Worm (Caenorhabditis elegans) whole organism, L2 larva: ENCODE results near the gene ZK856.5.

Experiments used
- C34F6.9 ChIP-seq: fragments of 150-350 bp; optimal IDR thresholded peaks from 2 replicates; lab custom pipeline; 2014; ENCODE audit warnings: missing biosample characterization, missing genetic modification characterization
- F13H6.1 ChIP-seq: sonication (generic microtip); optimal IDR thresholded peaks from 2 replicates; lab custom pipeline; 2016; ENCODE audit warnings: missing genetic modification characterization, missing compliant biosample characterization
- R02D3.7 ChIP-seq: fragments of 150-350 bp; optimal IDR thresholded peaks from 2 replicates; lab custom pipeline; 2014; ENCODE audit warnings: missing biosample characterization, missing genetic modification characterization
- Y55F3AM.14 ChIP-seq: fragments of 200-800 bp; sonication (Bioruptor generic); optimal IDR thresholded peaks from 2 replicates; lab custom pipeline; 2018; ENCODE audit warnings: mild to moderate bottlenecking, missing genetic modification characterization, missing compliant biosample characterization
- ZK546.5 ChIP-seq: sonication (generic microtip); optimal IDR thresholded peaks from 2 replicates; lab custom pipeline; 2017; ENCODE audit warnings: missing biosample characterization, missing genetic modification characterization
- alr-1 ChIP-seq: fragments of 150-350 bp; optimal IDR thresholded peaks from 2 replicates; lab custom pipeline; 2014; ENCODE audit warnings: missing biosample characterization, missing genetic modification characterization
- aly-2 ChIP-seq: fragments of 150-350 bp; optimal IDR thresholded peaks from 2 replicates; lab custom pipeline; 2014; ENCODE audit warnings: missing biosample characterization, missing genetic modification characterization
- ama-1 ChIP-seq: fragments of 150-350 bp; optimal IDR thresholded peaks from 2 replicates; lab custom pipeline; 2018; ENCODE audit warnings: inconsistent platforms
- blmp-1 ChIP-seq: sonication (generic microtip); optimal IDR thresholded peaks from 2 replicates; lab custom pipeline; 2017; ENCODE audit warnings: missing genetic modification characterization, mild to moderate bottlenecking, missing compliant biosample characterization, antibody characterized with exemption, moderate library complexity; ENCODE audit not compliant: insufficient read depth
- ceh-16 ChIP-seq: fragments of 150-350 bp; optimal IDR thresholded peaks from 2 replicates; lab custom pipeline; 2014; ENCODE audit warnings: missing biosample characterization, missing genetic modification characterization
- crh-2 ChIP-seq: sonication (generic microtip); optimal IDR thresholded peaks from 2 replicates; lab custom pipeline; 2017; ENCODE audit warnings: missing biosample characterization, missing genetic modification characterization
- egl-27 ChIP-seq: sonication (generic microtip); optimal IDR thresholded peaks from 3 replicates; lab custom pipeline; 2017; ENCODE audit warnings: missing biosample characterization, missing genetic modification reagents, missing genetic modification characterization
- elt-1 ChIP-seq: fragments of 150-350 bp; optimal IDR thresholded peaks from 2 replicates; lab custom pipeline; 2014; ENCODE audit warnings: missing biosample characterization, missing genetic modification characterization
- fos-1 ChIP-seq: fragments of 150-350 bp; optimal IDR thresholded peaks from 2 replicates; lab custom pipeline; 2014; ENCODE audit warnings: missing biosample characterization, missing genetic modification characterization
- gmeb-1 ChIP-seq: fragments of 150-350 bp; optimal IDR thresholded peaks from 2 replicates; lab custom pipeline; 2014; ENCODE audit warnings: missing biosample characterization, missing genetic modification characterization
- lin-11 ChIP-seq: fragments of 150-350 bp; sonication (generic microtip); optimal IDR thresholded peaks from 2 replicates; lab custom pipeline; 2014; ENCODE audit warnings: missing biosample characterization, missing genetic modification characterization, inconsistent platforms, mixed read lengths
- lin-13 ChIP-seq: fragments of 150-350 bp; optimal IDR thresholded peaks from 2 replicates; lab custom pipeline; 2014; ENCODE audit warnings: missing biosample characterization, missing genetic modification reagents, missing genetic modification characterization
- lin-39 ChIP-seq: fragments of 150-350 bp; optimal IDR thresholded peaks from 2 replicates; lab custom pipeline; 2014; ENCODE audit warnings: missing biosample characterization, missing genetic modification reagents, missing genetic modification characterization
- lsy-2 ChIP-seq, 2 experiments: fragments of 150-350 bp in 1 of 2; sonication (generic microtip) in 1 of 2; optimal IDR thresholded peaks; 2 replicates each; lab custom pipeline; 2014 to 2017; ENCODE audit warnings: missing biosample characterization in 2 of 2, missing genetic modification characterization in 2 of 2
- mab-5 ChIP-seq: fragments of 150-350 bp; optimal IDR thresholded peaks from 2 replicates; lab custom pipeline; 2014; ENCODE audit warnings: missing biosample characterization, missing genetic modification characterization
- mbf-1 ChIP-seq: sonication (generic microtip); optimal IDR thresholded peaks from 2 replicates; lab custom pipeline; 2017; ENCODE audit warnings: missing biosample characterization, missing genetic modification characterization
- mdl-1 ChIP-seq, 2 experiments: fragments of 150-350 bp in 1 of 2; sonication (generic microtip) in 1 of 2; optimal IDR thresholded peaks; 2 replicates each; lab custom pipeline; 2017; ENCODE audit warnings: missing biosample characterization in 2 of 2, missing genetic modification characterization in 2 of 2
- nhr-11 ChIP-seq: fragments of 150-350 bp; optimal IDR thresholded peaks from 2 replicates; lab custom pipeline; 2014; ENCODE audit warnings: missing biosample characterization, missing genetic modification characterization
- nhr-12 ChIP-seq: fragments of 150-350 bp; optimal IDR thresholded peaks from 2 replicates; lab custom pipeline; 2014; ENCODE audit warnings: missing biosample characterization, missing genetic modification characterization
- nhr-129 ChIP-seq: fragments of 150-350 bp; optimal IDR thresholded peaks from 2 replicates; lab custom pipeline; 2014; ENCODE audit warnings: missing biosample characterization, missing genetic modification characterization
- nhr-21 ChIP-seq: fragments of 150-350 bp; optimal IDR thresholded peaks from 2 replicates; lab custom pipeline; 2014; ENCODE audit warnings: missing biosample characterization, missing genetic modification characterization
- nhr-23 ChIP-seq: fragments of 150-350 bp; optimal IDR thresholded peaks from 2 replicates; lab custom pipeline; 2014; ENCODE audit warnings: missing biosample characterization, missing genetic modification reagents, missing genetic modification characterization
- nhr-25 ChIP-seq: fragments of 150-350 bp; sonication (generic microtip); optimal IDR thresholded peaks from 3 replicates; lab custom pipeline; 2014; ENCODE audit warnings: missing biosample characterization, missing genetic modification characterization
- nhr-6 ChIP-seq: fragments of 150-350 bp; optimal IDR thresholded peaks from 2 replicates; lab custom pipeline; 2014; ENCODE audit warnings: missing biosample characterization, missing genetic modification characterization
- nhr-77 ChIP-seq: fragments of 150-350 bp; optimal IDR thresholded peaks from 2 replicates; lab custom pipeline; 2014; ENCODE audit warnings: missing biosample characterization, missing genetic modification characterization
- peb-1 ChIP-seq: fragments of 150-350 bp; optimal IDR thresholded peaks from 2 replicates; lab custom pipeline; 2014; ENCODE audit warnings: missing biosample characterization, missing genetic modification characterization
- sem-4 ChIP-seq: fragments of 150-350 bp; optimal IDR thresholded peaks from 2 replicates; lab custom pipeline; 2014; ENCODE audit warnings: missing biosample characterization, missing genetic modification reagents, missing genetic modification characterization
- sma-3 ChIP-seq: sonication (generic microtip); optimal IDR thresholded peaks from 2 replicates; lab custom pipeline; 2016; ENCODE audit warnings: missing genetic modification reagents, missing genetic modification characterization, missing compliant biosample characterization
- sma-9 ChIP-seq, 2 experiments: fragments of 150-350 bp in 1 of 2; sonication (generic microtip) in 1 of 2; optimal IDR thresholded peaks; 2 replicates each; lab custom pipeline; 2014 to 2016; ENCODE audit warnings: missing genetic modification characterization in 2 of 2, mild to moderate bottlenecking in 1 of 2, missing biosample characterization in 1 of 2, missing compliant biosample characterization in 1 of 2, missing genetic modification reagents in 1 of 2, moderate library complexity in 1 of 2
- snpc-4 ChIP-seq: fragments of 150-350 bp; optimal IDR thresholded peaks from 2 replicates; lab custom pipeline; 2014; ENCODE audit warnings: missing biosample characterization, missing genetic modification characterization
- unc-39 ChIP-seq: fragments of 150-350 bp; optimal IDR thresholded peaks from 2 replicates; lab custom pipeline; 2014; ENCODE audit warnings: missing biosample characterization, missing genetic modification characterization
- unc-55 ChIP-seq: fragments of 150-350 bp; sonication (generic microtip); optimal IDR thresholded peaks from 3 replicates; lab custom pipeline; 2014; ENCODE audit warnings: missing biosample characterization, missing genetic modification reagents, missing genetic modification characterization
- unc-62 ChIP-seq: fragments of 150-350 bp; optimal IDR thresholded peaks from 2 replicates; lab custom pipeline; 2014; ENCODE audit warnings: missing biosample characterization, missing genetic modification reagents, missing genetic modification characterization
- zag-1 ChIP-seq: fragments of 150-350 bp; optimal IDR thresholded peaks from 2 replicates; lab custom pipeline; 2014; ENCODE audit warnings: missing biosample characterization, missing genetic modification characterization
- ztf-11 ChIP-seq: sonication (generic microtip); optimal IDR thresholded peaks from 2 replicates; lab custom pipeline; 2017; ENCODE audit warnings: missing biosample characterization, missing genetic modification characterization
- ztf-4 ChIP-seq: fragments of 150-350 bp; optimal IDR thresholded peaks from 2 replicates; lab custom pipeline; 2014; ENCODE audit warnings: missing biosample characterization, missing genetic modification characterization

Gene ZK856.5

DNA sequence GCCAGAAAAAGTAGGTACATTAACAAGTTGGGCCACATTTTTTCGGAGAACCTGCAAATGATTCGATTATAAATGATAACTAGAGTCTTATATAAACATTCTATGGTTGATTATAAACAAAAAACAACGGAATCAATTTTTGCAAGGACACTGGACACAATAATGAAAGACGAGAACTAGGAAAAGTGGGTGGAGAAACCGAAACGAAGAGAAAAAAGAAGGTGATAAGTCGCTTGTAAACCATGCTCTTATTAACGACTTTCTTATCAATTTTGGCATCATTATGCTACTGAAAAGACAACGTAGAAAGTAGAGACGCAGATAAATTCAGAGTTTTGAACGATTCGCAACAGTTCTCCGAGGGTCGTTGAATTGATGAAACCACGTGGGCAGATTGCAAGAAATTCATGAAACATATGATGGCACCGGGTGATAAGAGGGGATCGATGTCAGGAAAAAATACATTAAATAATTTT, at the start of gene ZK856.5:
Gene ZK856.5, minus strand, starts transcription at position 51 of the 476 bp plus-strand sequence.
- peak; percentile 61 for TF ChIP-seq crh-2
- no peak for TF ChIP-seq ama-1
- TF ChIP-seq nhr-25 (tag; lab: Kevin White, UChicago) = no peak
- TF ChIP-seq sma-9 (GFP tag; optimal IDR thresholded peaks at IDR 0.05; lab: Kevin White, UChicago) = peak; percentile 68
- TF ChIP-seq sma-9 (tag; optimal IDR thresholded peaks at IDR 0.05; lab: Kevin White, UChicago) = no peak
- TF ChIP-seq mab-5 (tag; lab: Kevin White, UChicago) = no peak
- peak in 1 of 2 experiments; percentile 36 for TF ChIP-seq mdl-1 (tag; optimal IDR thresholded peaks at IDR 0.05; lab: Kevin White, UChicago)
- TF ChIP-seq fos-1 (tag; lab: Kevin White, UChicago) = peak; percentile 71
- TF ChIP-seq nhr-12 (tag; lab: Kevin White, UChicago) = no peak

DNA sequence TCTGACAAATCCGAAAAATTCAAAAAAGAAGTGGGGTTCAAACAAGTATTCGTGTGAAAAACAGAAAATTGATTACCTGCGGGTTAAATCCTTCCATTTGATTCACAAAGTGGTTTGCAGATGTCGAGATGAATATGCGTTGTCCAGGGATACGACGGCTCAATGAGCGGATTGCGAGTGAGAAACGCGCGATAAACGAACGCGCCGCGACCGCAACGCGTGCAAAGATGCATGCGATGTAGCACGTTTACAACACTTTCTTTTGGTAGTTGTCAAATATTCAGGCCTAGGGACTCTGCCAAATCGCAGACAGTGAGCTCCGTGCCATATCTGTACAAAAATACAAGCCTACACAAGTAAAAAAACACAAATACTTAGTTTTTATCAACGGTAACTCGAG, 48.7 kb upstream of the ZK856.5 start, which contains the start of gene fubl-1:
Gene fubl-1, minus strand, starts transcription at position 202 of the 400 bp plus-strand sequence.
- TF ChIP-seq lsy-2 (tag; optimal IDR thresholded peaks at IDR 0.05; lab: Kevin White, UChicago) = peak in 1 of 2 experiments; percentile 43
- no peak for TF ChIP-seq snpc-4 (tag; lab: Kevin White, UChicago)
- TF ChIP-seq unc-55 = peak; percentile 33
- TF ChIP-seq mab-5 (tag; lab: Kevin White, UChicago) = no peak
- no peak for TF ChIP-seq alr-1 (tag; lab: Kevin White, UChicago)
- peak; percentile 50 for TF ChIP-seq C34F6.9 (tag; lab: Kevin White, UChicago)
- no peak for TF ChIP-seq ztf-4
- TF ChIP-seq peb-1 (tag; lab: Kevin White, UChicago) = no peak
- TF ChIP-seq blmp-1 = no peak
- no peak for TF ChIP-seq Y55F3AM.14 (GFP tag; lab: Kevin White, UChicago)
- no peak for TF ChIP-seq ceh-16 (tag; lab: Kevin White, UChicago)
- peak; percentile 64 for TF ChIP-seq lin-11 (tag; lab: Kevin White, UChicago)
- no peak for TF ChIP-seq unc-62
- no peak for TF ChIP-seq unc-39
- TF ChIP-seq ZK546.5 (tag; lab: Kevin White, UChicago) = no peak
- TF ChIP-seq nhr-129 (tag; lab: Kevin White, UChicago) = peak; percentile 29
- peak; percentile 29 for TF ChIP-seq ama-1
- no peak for TF ChIP-seq zag-1 (tag; lab: Kevin White, UChicago)
- no peak for TF ChIP-seq nhr-77 (tag; lab: Kevin White, UChicago)
- TF ChIP-seq nhr-12 (tag; lab: Kevin White, UChicago) = no peak
- TF ChIP-seq mbf-1 = no peak
- no peak for TF ChIP-seq nhr-11 (tag; lab: Kevin White, UChicago)
- TF ChIP-seq nhr-25 (tag; lab: Kevin White, UChicago) = no peak
- no peak for TF ChIP-seq lin-13 (GFP tag; lab: Kevin White, UChicago)

DNA sequence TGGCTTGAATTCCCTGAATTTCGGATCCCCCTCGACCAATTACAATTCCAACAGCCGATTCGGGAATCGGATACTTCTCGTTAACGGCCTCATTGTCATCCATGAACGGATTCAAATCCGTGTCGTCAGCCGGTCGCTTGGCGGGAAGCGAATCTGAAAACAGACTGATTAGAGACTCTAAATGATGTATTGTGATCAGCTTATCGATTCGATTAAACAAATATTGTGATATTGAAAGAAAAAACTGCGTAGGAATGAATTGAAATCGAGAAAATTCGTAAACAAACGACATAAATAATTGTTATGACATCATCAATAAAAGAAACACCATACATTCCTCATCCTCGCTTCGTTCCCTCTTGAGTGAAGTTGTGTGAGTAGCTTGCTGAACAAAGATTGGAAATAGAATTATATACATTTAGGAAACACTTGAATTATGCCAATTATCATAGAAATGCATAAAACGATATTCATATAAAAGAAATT, 48.1 kb upstream of the ZK856.5 start:
- TF ChIP-seq aly-2 (tag; lab: Kevin White, UChicago) (no peak), Y55F3AM.14 (GFP tag; lab: Kevin White, UChicago) (no peak), blmp-1 (no peak), peb-1 (tag; lab: Kevin White, UChicago) (no peak), nhr-25 (tag; lab: Kevin White, UChicago) (no peak), ztf-11 (tag; lab: Kevin White, UChicago) (no peak), R02D3.7 (no peak), crh-2 (no peak), unc-62 (no peak), F13H6.1 (tag; lab: Kevin White, UChicago) (no peak), zag-1 (tag; lab: Kevin White, UChicago) (no peak), nhr-11 (tag; lab: Kevin White, UChicago) (no peak), nhr-23 (tag; lab: Kevin White, UChicago) (no peak)

DNA sequence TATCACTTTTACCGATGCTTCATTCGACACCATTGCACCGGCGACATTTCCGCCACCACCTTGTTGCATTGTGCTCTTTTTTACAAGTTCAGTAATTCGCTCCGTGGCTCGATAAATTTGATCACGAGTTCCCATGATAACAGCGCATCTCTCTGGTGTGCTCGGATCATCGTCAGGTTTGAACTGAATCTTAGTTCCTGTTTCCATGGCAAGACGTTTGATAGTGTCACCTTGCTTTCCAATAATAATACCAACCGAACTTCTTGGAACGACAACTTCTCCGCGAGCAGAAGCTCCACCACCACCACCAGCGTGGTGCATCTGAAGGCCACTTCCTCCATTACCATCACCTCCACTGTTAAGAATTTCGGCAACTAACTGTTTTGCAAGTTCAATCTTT, 47.2 kb upstream of the ZK856.5 start:
- TF ChIP-seq fos-1 (tag; lab: Kevin White, UChicago) = no peak
- TF ChIP-seq nhr-77 (tag; lab: Kevin White, UChicago) = no peak
- no peak for TF ChIP-seq unc-62
- TF ChIP-seq sem-4 (tag; lab: Kevin White, UChicago) = no peak
- no peak for TF ChIP-seq nhr-11 (tag; lab: Kevin White, UChicago)
- no peak for TF ChIP-seq gmeb-1 (tag; lab: Kevin White, UChicago)
- no peak for TF ChIP-seq nhr-6
- no peak for TF ChIP-seq elt-1 (tag; lab: Kevin White, UChicago)
- TF ChIP-seq lin-39 = no peak
- no peak for TF ChIP-seq ztf-11 (tag; lab: Kevin White, UChicago)
- no peak for TF ChIP-seq nhr-21 (tag; lab: Kevin White, UChicago)
- TF ChIP-seq F13H6.1 (tag; lab: Kevin White, UChicago) = no peak
- TF ChIP-seq egl-27 (tag; lab: Kevin White, UChicago) = no peak
- TF ChIP-seq sma-3 (GFP tag; lab: Kevin White, UChicago) = no peak
- TF ChIP-seq, all 48 proteins: peak for 0
